Worm (Caenorhabditis elegans) whole organism, L1 larva: Measurements from ENCODE around the gene aqp-7.

Source experiments
- alr-1 ChIP-seq: fragments of 200-800 bp; sonication (Bioruptor generic); optimal IDR thresholded peaks from 2 replicates; lab custom pipeline; 2018; ENCODE audit warnings: borderline replicate concordance, mild to moderate bottlenecking, missing genetic modification characterization, missing compliant biosample characterization
- ama-1 ChIP-seq: fragments of 150-350 bp; optimal IDR thresholded peaks from 2 replicates; lab custom pipeline; 2014
- unc-62 ChIP-seq: fragments of 150-350 bp; optimal IDR thresholded peaks from 2 replicates; lab custom pipeline; 2014; ENCODE audit warnings: missing biosample characterization, missing genetic modification reagents, missing genetic modification characterization

DNA sequence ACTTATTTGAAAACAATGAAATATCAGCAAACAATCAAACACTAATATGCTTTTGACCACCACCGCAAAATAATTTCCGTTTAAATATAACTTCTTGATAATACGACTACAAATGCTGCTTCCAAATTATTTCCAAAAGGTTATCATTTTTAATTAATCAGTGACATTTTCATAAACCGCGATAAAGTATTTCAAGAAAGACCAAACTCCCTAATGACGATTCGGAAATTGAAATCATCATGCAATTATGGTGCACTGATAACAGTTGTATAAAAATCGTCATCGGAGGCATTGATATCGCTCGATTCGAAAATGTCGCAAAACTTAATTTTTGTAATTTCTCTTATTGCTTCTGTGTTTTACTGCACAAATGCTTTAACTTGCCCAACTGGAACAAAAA is 6.6 kb downstream of the aqp-7 start, which contains the start of gene clec-265:
- TF ChIP-seq alr-1 (tag; lab: Kevin White, UChicago) (no peak), ama-1 (lab: Kevin White, UChicago) (no peak), unc-62 (no peak)
